Fruit fly (Drosophila melanogaster) whole organism, embryonic: ENCODE results near the gene Nepl18.

Experiments
- ATbp ChIP-seq: fragments of 200-800 bp; sonication (Bioruptor generic); optimal IDR thresholded peaks from 2 replicates; lab custom pipeline; 2017; ENCODE audit warnings: missing biosample characterization, mild to moderate bottlenecking, missing genetic modification characterization, missing genetic modification reagents
- C15 ChIP-seq: fragments of 200-800 bp; sonication (Bioruptor generic); IDR thresholded peaks from 3 replicates; pipeline ENCODE4 v1.3.6; 2022; ENCODE audit warnings: missing biosample characterization, missing genetic modification characterization
- CG1024 ChIP-seq: fragments of 200-800 bp; sonication (Bioruptor generic); IDR thresholded peaks from 2 replicates; pipeline ENCODE4 v1.3.6; 2022; ENCODE audit warnings: missing biosample characterization, missing genetic modification characterization
- CG10654 ChIP-seq: fragments of 200-800 bp; sonication (Bioruptor generic); optimal IDR thresholded peaks from 2 replicates; lab custom pipeline; 2016; ENCODE audit warnings: missing biosample characterization, missing genetic modification characterization
- CG11093 ChIP-seq: fragments of 200-800 bp; sonication (Bioruptor generic); IDR thresholded peaks from 3 replicates; pipeline ENCODE4 v1.3.6; 2022; ENCODE audit warnings: missing biosample characterization, missing genetic modification characterization
- CG11723 ChIP-seq: fragments of 200-800 bp; sonication (Bioruptor generic); optimal IDR thresholded peaks from 2 replicates; lab custom pipeline; 2017; ENCODE audit warnings: missing biosample characterization, mild to moderate bottlenecking, missing genetic modification characterization
- CG12104 ChIP-seq: fragments of 200-800 bp; sonication (Bioruptor generic); optimal IDR thresholded peaks from 3 replicates; lab custom pipeline; 2016; ENCODE audit warnings: missing biosample characterization, missing genetic modification characterization
- CG12299 ChIP-seq: fragments of 200-800 bp; sonication (Bioruptor generic); optimal IDR thresholded peaks from 2 replicates; lab custom pipeline; 2018; ENCODE audit warnings: missing biosample characterization, mild to moderate bottlenecking, missing genetic modification characterization
- CG12391 ChIP-seq: fragments of 200-800 bp; sonication (Bioruptor generic); optimal IDR thresholded peaks from 3 replicates; lab custom pipeline; 2018; ENCODE audit warnings: missing biosample characterization, mild to moderate bottlenecking, missing genetic modification characterization, moderate library complexity
- CG13624 ChIP-seq: fragments of 200-800 bp; sonication (Bioruptor generic); optimal IDR thresholded peaks from 2 replicates; lab custom pipeline; 2016; ENCODE audit warnings: missing biosample characterization, missing genetic modification characterization
- CG17186 ChIP-seq: fragments of 200-800 bp; sonication (Bioruptor generic); optimal IDR thresholded peaks from 3 replicates; lab custom pipeline; 2017; ENCODE audit warnings: missing biosample characterization, missing genetic modification reagents, missing genetic modification characterization
- CG17385 ChIP-seq: fragments of 200-800 bp; sonication (Bioruptor generic); optimal IDR thresholded peaks from 3 replicates; lab custom pipeline; 2018; ENCODE audit warnings: missing biosample characterization, mild to moderate bottlenecking, missing genetic modification characterization
- CG17829 ChIP-seq: fragments of 200-800 bp; optimal IDR thresholded peaks from 2 replicates; lab custom pipeline; 2019; ENCODE audit warnings: missing biosample characterization, mild to moderate bottlenecking, missing genetic modification characterization, moderate library complexity
- CG18011 ChIP-seq: fragments of 200-800 bp; sonication (Bioruptor generic); optimal IDR thresholded peaks from 2 replicates; lab custom pipeline; 2017; ENCODE audit warnings: missing biosample characterization, missing genetic modification characterization, mild to moderate bottlenecking, moderate library complexity, missing genotype
- CG1832 ChIP-seq: fragments of 200-800 bp; sonication (Bioruptor generic); optimal IDR thresholded peaks from 2 replicates; lab custom pipeline; 2017; ENCODE audit warnings: missing biosample characterization, mild to moderate bottlenecking, missing genetic modification characterization, inconsistent platforms
- CG32767 ChIP-seq: fragments of 200-800 bp; sonication (Bioruptor generic); IDR thresholded peaks from 2 replicates; pipeline ENCODE4 v1.3.6; 2022; ENCODE audit warnings: missing biosample characterization, missing genetic modification characterization
- CG3281 ChIP-seq: fragments of 200-800 bp; sonication (Bioruptor generic); optimal IDR thresholded peaks from 3 replicates; lab custom pipeline; 2017; ENCODE audit warnings: missing biosample characterization, mild to moderate bottlenecking, missing genetic modification characterization
- CG3726 ChIP-seq: fragments of 200-800 bp; sonication (Bioruptor generic); IDR thresholded peaks from 3 replicates; pipeline ENCODE4, ENCODE4 v1.3.6; 2022; ENCODE audit warnings: missing biosample characterization, missing genetic modification characterization
- CG3847 ChIP-seq: fragments of 200-800 bp; sonication (Bioruptor generic); IDR thresholded peaks from 2 replicates; pipeline ENCODE4 v1.3.6; 2022; ENCODE audit warnings: missing biosample characterization, missing genetic modification characterization
- CG42726 ChIP-seq: fragments of 200-800 bp; sonication (Bioruptor generic); IDR thresholded peaks from 2 replicates; pipeline ENCODE4 v1.3.6; 2022; ENCODE audit warnings: missing biosample characterization, missing genetic modification characterization; ENCODE audit not compliant: partially characterized antibody
- CG4617 ChIP-seq: fragments of 200-800 bp; sonication (Bioruptor generic); optimal IDR thresholded peaks from 3 replicates; lab custom pipeline; 2016; ENCODE audit warnings: missing biosample characterization, missing genetic modification characterization, borderline replicate concordance
- CG4730 ChIP-seq: fragments of 200-800 bp; sonication (Bioruptor generic); IDR thresholded peaks from 2 replicates; pipeline ENCODE4 v1.3.6; 2022; ENCODE audit warnings: missing biosample characterization, missing genetic modification characterization
- CG6813 ChIP-seq: fragments of 200-800 bp; sonication (Bioruptor generic); optimal IDR thresholded peaks from 2 replicates; lab custom pipeline; 2017; ENCODE audit warnings: missing biosample characterization, missing genetic modification characterization, mild to moderate bottlenecking, moderate library complexity, missing genetic modification reagents
- CG8089 ChIP-seq: fragments of 200-800 bp; sonication (Bioruptor generic); optimal IDR thresholded peaks from 3 replicates; lab custom pipeline; 2016; ENCODE audit warnings: missing biosample characterization, missing genetic modification characterization
- Chrac-16 ChIP-seq: fragments of 200-800 bp; sonication (Bioruptor generic); optimal IDR thresholded peaks from 3 replicates; lab custom pipeline; 2016; ENCODE audit warnings: missing biosample characterization, missing genetic modification characterization
- CkIIα-i1 ChIP-seq: fragments of 200-800 bp; sonication (Bioruptor generic); IDR thresholded peaks from 2 replicates; pipeline ENCODE4 v1.3.6; 2022; ENCODE audit warnings: missing biosample characterization, missing genetic modification characterization
- E2f1 ChIP-seq: fragments of 200-800 bp; sonication (Bioruptor generic); IDR thresholded peaks from 2 replicates; pipeline ENCODE4 v1.3.6; 2022; ENCODE audit warnings: missing biosample characterization, missing genetic modification characterization
- Ets65A ChIP-seq: fragments of 200-800 bp; sonication (Bioruptor generic); peaks from one replicate; lab custom pipeline; 2016; ENCODE audit warnings: missing biosample characterization, missing genetic modification characterization
- Ets97D ChIP-seq: fragments of 200-800 bp; sonication (Bioruptor generic); optimal IDR thresholded peaks from 3 replicates; lab custom pipeline; 2016; ENCODE audit warnings: missing biosample characterization, missing genetic modification characterization
- GATAe ChIP-seq: fragments of 200-800 bp; sonication (Bioruptor generic); conservative IDR thresholded peaks from 2 replicates; pipeline ENCODE4 v1.3.6; 2022; ENCODE audit warnings: missing biosample characterization, missing genetic modification characterization
- H2.0 ChIP-seq: fragments of 200-800 bp; sonication (Bioruptor generic); IDR thresholded peaks from 2 replicates; pipeline ENCODE4 v1.3.6; 2022; ENCODE audit warnings: missing biosample characterization, missing genetic modification characterization
- HLH3B ChIP-seq: fragments of 200-800 bp; sonication (Bioruptor generic); IDR thresholded peaks from 2 replicates; pipeline ENCODE4 v1.3.6; 2022; ENCODE audit warnings: missing biosample characterization, missing genetic modification characterization
- HLH54F ChIP-seq: fragments of 200-800 bp; sonication (Bioruptor generic); optimal IDR thresholded peaks from 3 replicates; lab custom pipeline; 2016; ENCODE audit warnings: missing biosample characterization, missing genetic modification characterization
- NC2β ChIP-seq: fragments of 200-800 bp; sonication (Bioruptor generic); optimal IDR thresholded peaks from 2 replicates; lab custom pipeline; 2016; ENCODE audit warnings: missing biosample characterization, missing genetic modification characterization
- Neu2 ChIP-seq: fragments of 200-800 bp; sonication (Bioruptor generic); optimal IDR thresholded peaks from 3 replicates; lab custom pipeline; 2016; ENCODE audit warnings: missing biosample characterization, missing genetic modification characterization, borderline replicate concordance
- Ptx1 ChIP-seq: fragments of 200-800 bp; sonication (Bioruptor generic); IDR thresholded peaks from 2 replicates; pipeline ENCODE4 v1.3.6; 2022; ENCODE audit warnings: missing biosample characterization, missing genetic modification characterization
- cad ChIP-seq: fragments of >200 bp; optimal IDR thresholded peaks from 2 replicates; lab custom pipeline; 2017; ENCODE audit warnings: missing biosample characterization, missing genetic modification characterization
- crc ChIP-seq: fragments of 200-800 bp; sonication (Bioruptor generic); optimal IDR thresholded peaks from 2 replicates; lab custom pipeline; 2016; ENCODE audit warnings: missing biosample characterization, missing genetic modification characterization
- en ChIP-seq: fragments of 200-800 bp; sonication (Bioruptor generic); optimal IDR thresholded peaks from 2 replicates; lab custom pipeline; 2016; ENCODE audit warnings: missing biosample characterization, missing genetic modification characterization
- esg ChIP-seq: fragments of 200-800 bp; sonication (Bioruptor generic); conservative IDR thresholded peaks from 2 replicates; pipeline ENCODE4 v1.3.6; 2022; ENCODE audit warnings: missing biosample characterization, missing genetic modification characterization
- lbe ChIP-seq: fragments of 200-800 bp; sonication (Bioruptor generic); optimal IDR thresholded peaks from 2 replicates; lab custom pipeline; 2016; ENCODE audit warnings: missing biosample characterization, mild to moderate bottlenecking, missing genetic modification characterization
- nau ChIP-seq: fragments of 200-800 bp; sonication (Bioruptor generic); optimal IDR thresholded peaks from 3 replicates; lab custom pipeline; 2017; ENCODE audit warnings: missing biosample characterization, mild to moderate bottlenecking, missing genetic modification characterization, missing genetic modification reagents
- pan ChIP-seq, 4 experiments: fragments of >200 bp in 3 of 4; fragments of 200-800 bp in 1 of 4; sonication (Bioruptor generic) in 1 of 4; optimal IDR thresholded peaks in 3 of 4; IDR thresholded peaks in 1 of 4; 2 replicates each; pipeline versions ENCODE4 v1.3.6 to Lab custom; 2017 to 2022; ENCODE audit warnings: missing biosample characterization in 2 of 4, missing genetic modification characterization in 2 of 4, mixed read lengths in 1 of 4
- pho ChIP-seq: fragments of 200-800 bp; sonication (Bioruptor generic); optimal IDR thresholded peaks from 2 replicates; lab custom pipeline; 2016; ENCODE audit warnings: missing biosample characterization, missing genetic modification characterization
- pros ChIP-seq: fragments of 200-800 bp; sonication (Bioruptor generic); optimal IDR thresholded peaks from 3 replicates; lab custom pipeline; 2019; ENCODE audit warnings: missing biosample characterization, mild to moderate bottlenecking, missing genetic modification characterization, moderate library complexity
- sim ChIP-seq: fragments of 200-800 bp; sonication (Bioruptor generic); IDR thresholded peaks from 2 replicates; pipeline ENCODE4 v1.3.6; 2022; ENCODE audit warnings: missing biosample characterization, missing genetic modification characterization
- slbo ChIP-seq: fragments of 200-800 bp; sonication (Bioruptor generic); IDR thresholded peaks from 2 replicates; pipeline ENCODE4 v1.3.6; 2022; ENCODE audit warnings: missing biosample characterization, missing genetic modification characterization
- vvl ChIP-seq: fragments of 200-800 bp; sonication (Bioruptor generic); IDR thresholded peaks from 2 replicates; pipeline ENCODE4 v1.3.6; 2022; ENCODE audit warnings: missing biosample characterization, missing genetic modification characterization
- zen2 ChIP-seq: fragments of 200-800 bp; sonication (Bioruptor generic); IDR thresholded peaks from 3 replicates; pipeline ENCODE4 v1.3.6; 2022; ENCODE audit warnings: missing biosample characterization, missing genetic modification characterization; ENCODE audit not compliant: partially characterized antibody

Gene Nepl18

DNA sequence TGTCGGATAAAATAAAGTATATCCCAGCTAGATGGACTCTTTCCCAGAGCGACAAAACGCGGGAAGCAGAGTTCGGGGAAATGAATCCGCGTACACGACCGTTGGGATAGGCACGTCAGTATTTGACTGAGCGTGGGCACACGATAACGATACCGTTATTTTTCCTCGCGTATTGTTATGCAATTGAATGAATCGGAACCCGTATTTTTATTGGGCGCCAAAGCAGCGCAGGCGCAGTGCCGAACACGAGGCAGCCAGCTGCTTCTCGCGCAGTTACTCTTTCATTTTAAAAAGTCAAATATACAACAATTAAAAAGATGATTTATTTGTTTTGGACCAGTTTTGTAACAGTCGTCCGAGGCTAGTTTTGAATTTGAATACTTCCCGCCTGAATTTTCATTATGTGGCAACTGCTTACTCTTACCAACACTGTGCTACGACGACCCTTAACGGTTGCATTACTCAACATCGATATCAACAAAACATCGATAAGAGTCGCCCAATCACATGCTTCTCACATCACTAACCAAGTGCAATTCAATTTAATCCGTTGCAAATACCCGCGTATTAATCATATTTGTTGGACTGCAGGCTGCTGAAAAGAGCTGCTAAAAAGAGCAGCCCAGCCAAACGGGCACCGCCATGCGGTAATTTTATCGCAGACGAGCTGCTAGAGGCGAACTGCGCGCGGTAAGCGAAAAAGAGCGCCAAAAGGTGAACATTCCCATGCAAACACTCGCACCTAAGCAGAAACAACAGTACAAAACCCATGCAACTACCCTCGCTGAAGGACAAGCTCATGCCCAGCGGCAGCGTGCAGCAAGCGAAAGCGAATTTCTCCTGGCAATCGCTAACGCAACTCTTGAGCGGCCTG, 12.4 kb downstream of the Nepl18 start, which contains the start of the genes CG33203 and Doa (continued):
- peak; percentile 28 for TF ChIP-seq CG12391
- no peak for TF ChIP-seq HLH3B (GFP tag; lab: Robert Waterston, UW)
- TF ChIP-seq CG17829 (tag; lab: Kevin White, UChicago) = peak; percentile 46
- peak; percentile 65 for TF ChIP-seq slbo (GFP tag; lab: Robert Waterston, UW)
- TF ChIP-seq CG17186 (GFP tag; lab: Kevin White, UChicago) = peak; percentile 25
- TF ChIP-seq Neu2 (GFP tag; lab: Kevin White, UChicago) = no peak
- TF ChIP-seq CG11093 (GFP tag; lab: Robert Waterston, UW) = no peak
- TF ChIP-seq nau (GFP tag; lab: Kevin White, UChicago) = no peak
- peak; percentile 54 for TF ChIP-seq Ptx1
- TF ChIP-seq HLH54F (GFP tag; lab: Kevin White, UChicago) = peak; percentile 67
- TF ChIP-seq esg (GFP tag; lab: Robert Waterston, UW) = no peak
- no peak for TF ChIP-seq CG17385
- peak; percentile 31 for TF ChIP-seq CG10654
- no peak for TF ChIP-seq CG4617 (GFP tag; lab: Kevin White, UChicago)
- no peak for TF ChIP-seq pan (optimal IDR thresholded peaks at IDR 0.05; lab: Kevin White, UChicago)
- TF ChIP-seq pan (GFP tag; optimal IDR thresholded peaks at IDR 0.05 in 1 of 2, IDR thresholded peaks at IDR 0.05 in 1 of 2) = no peak
- no peak for TF ChIP-seq C15 (GFP tag; lab: Robert Waterston, UW)
- peak; percentile 52; the same call in 1 of the 2 replicates for TF ChIP-seq vvl
- 0 out of 3 replicates have a peak, but pooled peaks have one; percentile 37 for TF ChIP-seq CG3726
- peak; percentile 29 for TF ChIP-seq lbe (GFP tag; lab: Kevin White, UChicago)
- no peak for TF ChIP-seq CG1832 (GFP tag; lab: Kevin White, UChicago)
- TF ChIP-seq pho = peak; percentile 26
- no peak for TF ChIP-seq ATbp (GFP tag; lab: Kevin White, UChicago)
- TF ChIP-seq CG11723 (GFP tag; lab: Kevin White, UChicago) = no peak
- no peak for TF ChIP-seq CG12104 (GFP tag; lab: Kevin White, UChicago)
- TF ChIP-seq CG6813 (GFP tag; lab: Kevin White, UChicago) = no peak
- peak; percentile 33 for TF ChIP-seq CG13624 (GFP tag; lab: Kevin White, UChicago)
- peak; percentile 32 for TF ChIP-seq crc (GFP tag; lab: Kevin White, UChicago)
- peak; percentile 28 for TF ChIP-seq en
- TF ChIP-seq pros = no peak
- TF ChIP-seq CG8089 (GFP tag; lab: Kevin White, UChicago) = no peak
- TF ChIP-seq Chrac-16 = peak; percentile 11
- peak; percentile 33; the same call in 1 of the 2 replicates for TF ChIP-seq H2.0
- TF ChIP-seq CG4730 (GFP tag; lab: Robert Waterston, UW) = no peak
- TF ChIP-seq CG3847 = peak; percentile 80
- peak; percentile 75 for TF ChIP-seq zen2 (GFP tag; lab: Robert Waterston, UW)
- no peak for TF ChIP-seq E2f1 (GFP tag; lab: Robert Waterston, UW)
- peak; percentile 85 for TF ChIP-seq CG42726 (GFP tag; lab: Robert Waterston, UW)
- TF ChIP-seq GATAe (GFP tag; lab: Robert Waterston, UW) = no peak
- TF ChIP-seq CG3281 (GFP tag; lab: Kevin White, UChicago) = peak; percentile 68
- no peak for TF ChIP-seq sim (GFP tag; lab: Robert Waterston, UW)
- TF ChIP-seq CG12299 = no peak
- TF ChIP-seq CG32767 (GFP tag; lab: Robert Waterston, UW) = no peak
- TF ChIP-seq Ets65A (GFP tag; lab: Kevin White, UChicago) = peak; percentile 95
- TF ChIP-seq CG1024 (GFP tag; lab: Robert Waterston, UW) = no peak
- TF ChIP-seq Ets97D = peak; percentile 93
- peak; percentile 20 for TF ChIP-seq CG18011
- TF ChIP-seq CkIIα-i1 (GFP tag; lab: Robert Waterston, UW) = no peak
- TF ChIP-seq cad = no peak
- TF ChIP-seq NC2β = peak; percentile 45
